Worm (Caenorhabditis elegans) whole organism, late embryonic: ENCODE data around the gene F22B3.10.

ENCODE experiments used
- K02D7.2 ChIP-seq: sonication (generic microtip); optimal IDR thresholded peaks from 2 replicates; lab custom pipeline; 2017; ENCODE audit warnings: mild to moderate bottlenecking, missing genetic modification characterization, missing compliant biosample characterization
- ama-1 ChIP-seq: fragments of 150-350 bp; optimal IDR thresholded peaks from 2 replicates; lab custom pipeline; 2014
- ceh-22 ChIP-seq: sonication (generic microtip); optimal IDR thresholded peaks from 2 replicates; lab custom pipeline; 2017; ENCODE audit warnings: missing biosample characterization, missing genetic modification characterization
- nhr-11 ChIP-seq: fragments of 150-350 bp; optimal IDR thresholded peaks from 2 replicates; lab custom pipeline; 2014; ENCODE audit warnings: missing biosample characterization, missing genetic modification characterization
- pag-3 ChIP-seq: sonication (generic microtip); optimal IDR thresholded peaks from 2 replicates; lab custom pipeline; 2016; ENCODE audit warnings: missing compliant biosample characterization, missing genetic modification characterization, borderline replicate concordance
- pha-2 ChIP-seq: sonication (generic microtip); optimal IDR thresholded peaks from 2 replicates; lab custom pipeline; 2017; ENCODE audit warnings: mild to moderate bottlenecking, missing genetic modification characterization, missing compliant biosample characterization
- pha-4 ChIP-seq: fragments of 150-350 bp; optimal IDR thresholded peaks from 2 replicates; lab custom pipeline; 2018; ENCODE audit warnings: missing biosample characterization, missing genetic modification reagents, missing genetic modification characterization
- unc-42 ChIP-seq: sonication (generic microtip); optimal IDR thresholded peaks from 2 replicates; lab custom pipeline; 2016; ENCODE audit warnings: missing genotype, missing genetic modification characterization, missing compliant biosample characterization

ce11 chrIV:11455824-11456223, 41.0 kb upstream of the F22B3.10 start:
- TF ChIP-seq pag-3 (tag; lab: Kevin White, UChicago) = no peak
- no peak for TF ChIP-seq ama-1 (lab: Kevin White, UChicago)
- TF ChIP-seq K02D7.2 (tag; lab: Kevin White, UChicago) = no peak
- no peak for TF ChIP-seq unc-42 (tag; lab: Kevin White, UChicago)
- no peak for TF ChIP-seq nhr-11
- no peak for TF ChIP-seq ceh-22 (tag; lab: Kevin White, UChicago)
- TF ChIP-seq pha-4 (tag; lab: Kevin White, UChicago) = no peak
- TF ChIP-seq pha-2 (tag; lab: Kevin White, UChicago) = no peak
